Fruit fly (Drosophila melanogaster): Measurements from ENCODE around the gene Nlp.

The Nlp gene

dm6 chr3R:30056592-30057135 is 52.1 kb downstream of the Nlp start, which contains the start of the genes CG7950 and Rpp14a (continued):
- peak; percentile 66 for TF ChIP-seq cwo (GFP tag; optimal IDR thresholded peaks at IDR 0.05)
- TF ChIP-seq slp2 (GFP tag; optimal IDR thresholded peaks at IDR 0.05): peak; percentile 58
- peak; percentile 88 for TF ChIP-seq row (GFP tag; IDR thresholded peaks at IDR 0.05)
- peak; percentile 73 for TF ChIP-seq CG13624 (GFP tag; optimal IDR thresholded peaks at IDR 0.05)
- peak; percentile 42 for TF ChIP-seq gsb-n (tag; optimal IDR thresholded peaks at IDR 0.05)
- TF ChIP-seq D19B (GFP tag; optimal IDR thresholded peaks at IDR 0.05): peak; percentile 35
- TF ChIP-seq CG11247 (GFP tag; IDR thresholded peaks at IDR 0.05): peak; percentile 58
- peak; percentile 89 for TF ChIP-seq HmgZ (tag; optimal IDR thresholded peaks at IDR 0.05)
- TF ChIP-seq CG15269 (tag; optimal IDR thresholded peaks at IDR 0.05): peak; percentile 83
- TF ChIP-seq CG15011 (GFP tag; optimal IDR thresholded peaks at IDR 0.05): no peak
- TF ChIP-seq CG9609 (GFP tag; optimal IDR thresholded peaks at IDR 0.05): peak; percentile 76
- no peak for TF ChIP-seq C15 (GFP tag; IDR thresholded peaks at IDR 0.05)
- peak; percentile 79 for TF ChIP-seq NfI (GFP tag; optimal IDR thresholded peaks at IDR 0.05)
- TF ChIP-seq Xrp1 (GFP tag; IDR thresholded peaks at IDR 0.05): peak; percentile 86
- TF ChIP-seq knrl (GFP tag; IDR thresholded peaks at IDR 0.05; ENCODE audit: partially characterized antibody): no peak
- TF ChIP-seq en (GFP tag; optimal IDR thresholded peaks at IDR 0.05): peak; percentile 29
- TF ChIP-seq GATAe (GFP tag; conservative IDR thresholded peaks at IDR 0.05): no peak
- TF ChIP-seq Pdp1 (GFP tag; optimal IDR thresholded peaks at IDR 0.05): peak; percentile 83 to 97
- TF ChIP-seq Asciz (GFP tag; optimal IDR thresholded peaks at IDR 0.05): peak; percentile 28
- peak; percentile 36 for TF ChIP-seq CG3407 (GFP tag; optimal IDR thresholded peaks at IDR 0.05)
- TF ChIP-seq CG12391 (tag; optimal IDR thresholded peaks at IDR 0.05): peak; percentile 90
- TF ChIP-seq Myb (GFP tag; optimal IDR thresholded peaks at IDR 0.05): peak; percentile 96
- peak; percentile 64 for TF ChIP-seq Ada2b (GFP tag; IDR thresholded peaks at IDR 0.05)
- TF ChIP-seq eyg (GFP tag; optimal IDR thresholded peaks at IDR 0.05): peak; percentile 57
- TF ChIP-seq Mrtf (GFP tag; IDR thresholded peaks at IDR 0.05): peak; percentile 57
- TF ChIP-seq Nf-YA (GFP tag; IDR thresholded peaks at IDR 0.05): no peak
- peak; percentile 56 for TF ChIP-seq CG9876 (GFP tag; optimal IDR thresholded peaks at IDR 0.05)
- TF ChIP-seq CG1647 (GFP tag; optimal IDR thresholded peaks at IDR 0.05): no peak
- TF ChIP-seq pita (GFP tag; optimal IDR thresholded peaks at IDR 0.05): no peak
- TF ChIP-seq tup (GFP tag; optimal IDR thresholded peaks at IDR 0.05): peak; percentile 72
- TF ChIP-seq unc-4 (GFP tag; IDR thresholded peaks at IDR 0.05; ENCODE audit: partially characterized antibody): no peak
- no peak for TF ChIP-seq wek (GFP tag; optimal IDR thresholded peaks at IDR 0.05)
- TF ChIP-seq CG11560 (tag; IDR thresholded peaks at IDR 0.05): no peak
- TF ChIP-seq CG30020 (tag; optimal IDR thresholded peaks at IDR 0.05): peak; percentile 46
- TF ChIP-seq Oli (tag; optimal IDR thresholded peaks at IDR 0.05): peak; percentile 60
- TF ChIP-seq CG16813 (GFP tag; IDR thresholded peaks at IDR 0.05; ENCODE audit: partially characterized antibody): no peak
- peak; percentile 64 for TF ChIP-seq CG2116 (GFP tag; optimal IDR thresholded peaks at IDR 0.05)
- TF ChIP-seq nom (GFP tag; optimal IDR thresholded peaks at IDR 0.05): peak; percentile 75
- TF ChIP-seq CG7372 (GFP tag; IDR thresholded peaks at IDR 0.05): peak; percentile 70; the same call in 1 of the 2 replicates
- peak; percentile 70 for TF ChIP-seq NC2β (GFP tag; optimal IDR thresholded peaks at IDR 0.05)
- TF ChIP-seq CG2875 (GFP tag; optimal IDR thresholded peaks at IDR 0.05): peak; percentile 39
- TF ChIP-seq zfh2 (GFP tag; optimal IDR thresholded peaks at IDR 0.05): peak; percentile 89
- peak; percentile 69 for TF ChIP-seq sima (GFP tag; optimal IDR thresholded peaks at IDR 0.05)
- peak; percentile 73 for TF ChIP-seq jumu (GFP tag; optimal IDR thresholded peaks at IDR 0.05)
- peak; percentile 33; the same call in 1 of the 2 replicates for TF ChIP-seq cas (GFP tag; IDR thresholded peaks at IDR 0.05)
- peak; percentile 36; the same call in 1 of the 2 replicates for TF ChIP-seq onecut (GFP tag; IDR thresholded peaks at IDR 0.05)
- TF ChIP-seq CG10366 (GFP tag; IDR thresholded peaks at IDR 0.05): peak; percentile 84
- TF ChIP-seq Neu2 (GFP tag; optimal IDR thresholded peaks at IDR 0.05; ENCODE audit: borderline replicate concordance): peak; percentile 57
- no peak for TF ChIP-seq gfzf (GFP tag; optimal IDR thresholded peaks at IDR 0.05)
- TF ChIP-seq Lim3 (GFP tag; IDR thresholded peaks at IDR 0.05): no peak

Data from whole organism, embryonic.